Worm (Caenorhabditis elegans) whole organism, young adult: ENCODE data around the gene F18E3.11.

Experiments used
- B0035.1 ChIP-seq: sonication (generic microtip); optimal IDR thresholded peaks from 2 replicates; lab custom pipeline; 2016; ENCODE audit warnings: missing genetic modification characterization, mild to moderate bottlenecking, missing compliant biosample characterization, missing genotype, missing genetic modification reagents
- F37B4.10 ChIP-seq: fragments of 200-800 bp; sonication (Bioruptor generic); IDR thresholded peaks from 2 replicates; pipeline ENCODE4 v1.3.6; 2022; ENCODE audit warnings: missing genetic modification characterization, missing compliant biosample characterization
- F39B2.1 ChIP-seq: fragments of 200-800 bp; sonication (Bioruptor generic); IDR thresholded peaks from 2 replicates; pipeline ENCODE4 v1.3.6; 2022; ENCODE audit warnings: missing genetic modification reagents, missing genetic modification characterization, missing compliant biosample characterization
- Y79H2A.3 ChIP-seq: fragments of 200-800 bp; sonication (Bioruptor generic); conservative IDR thresholded peaks from 2 replicates; pipeline ENCODE4 v1.3.6; 2022; ENCODE audit warnings: missing genetic modification reagents, missing genetic modification characterization, missing compliant biosample characterization
- aptf-3 ChIP-seq: fragments of 200-800 bp; sonication (Bioruptor generic); IDR thresholded peaks from 2 replicates; pipeline ENCODE4 v1.3.6; 2022; ENCODE audit warnings: missing genetic modification characterization, missing compliant biosample characterization
- attf-3 ChIP-seq: fragments of 200-800 bp; sonication (Bioruptor generic); conservative IDR thresholded peaks from 2 replicates; pipeline ENCODE4 v1.3.6; 2022; ENCODE audit warnings: missing genetic modification reagents, missing genetic modification characterization, missing compliant biosample characterization
- bed-1 ChIP-seq: fragments of 200-800 bp; sonication (Bioruptor generic); IDR thresholded peaks from 2 replicates; pipeline ENCODE4 v1.3.6; 2022; ENCODE audit warnings: missing genetic modification reagents, missing genetic modification characterization, missing compliant biosample characterization
- ceh-100 ChIP-seq: fragments of 200-800 bp; sonication (Bioruptor generic); IDR thresholded peaks from 2 replicates; pipeline ENCODE4 v1.3.6; 2022; ENCODE audit warnings: missing genetic modification reagents, missing genetic modification characterization, missing compliant biosample characterization
- ceh-40 ChIP-seq: fragments of 200-800 bp; sonication (Bioruptor generic); IDR thresholded peaks from 2 replicates; pipeline ENCODE4 v1.3.6; 2022; ENCODE audit warnings: missing genetic modification characterization, missing compliant biosample characterization
- ceh-58 ChIP-seq: fragments of 200-800 bp; sonication (Bioruptor generic); IDR thresholded peaks from 2 replicates; pipeline ENCODE4 v1.3.6; 2022; ENCODE audit warnings: missing genetic modification characterization, missing compliant biosample characterization
- dox-1 ChIP-seq: fragments of 200-800 bp; sonication (Bioruptor generic); IDR thresholded peaks from 2 replicates; pipeline ENCODE4 v1.3.6; 2022; ENCODE audit warnings: missing genetic modification reagents, missing genetic modification characterization, missing compliant biosample characterization
- egl-44 ChIP-seq: fragments of 200-800 bp; sonication (Bioruptor generic); IDR thresholded peaks from 2 replicates; pipeline ENCODE4 v1.3.6; 2022; ENCODE audit warnings: missing genetic modification reagents, missing genetic modification characterization, missing compliant biosample characterization
- egrh-3 ChIP-seq: fragments of 200-800 bp; sonication (Bioruptor generic); IDR thresholded peaks from 2 replicates; pipeline ENCODE4 v1.3.6; 2022; ENCODE audit warnings: missing genetic modification reagents, missing genetic modification characterization, missing compliant biosample characterization
- ets-4 ChIP-seq: fragments of 200-800 bp; sonication (Bioruptor generic); optimal IDR thresholded peaks from 2 replicates; lab custom pipeline; 2018; ENCODE audit warnings: mild to moderate bottlenecking, missing genetic modification characterization, missing compliant biosample characterization
- gei-17 ChIP-seq: fragments of 200-800 bp; sonication (Bioruptor generic); optimal IDR thresholded peaks from 2 replicates; lab custom pipeline; 2018; ENCODE audit warnings: mild to moderate bottlenecking, missing genetic modification characterization, missing compliant biosample characterization
- him-1 ChIP-seq: sonication (generic microtip); optimal IDR thresholded peaks from 2 replicates; lab custom pipeline; 2016; ENCODE audit warnings: missing genotype, missing genetic modification reagents, missing genetic modification characterization, missing compliant biosample characterization
- hmg-20 ChIP-seq: fragments of 200-800 bp; sonication (Bioruptor generic); IDR thresholded peaks from 2 replicates; pipeline ENCODE4 v1.3.6; 2022; ENCODE audit warnings: missing genetic modification reagents, missing genetic modification characterization, missing compliant biosample characterization
- hsf-1 ChIP-seq: fragments of 200-800 bp; sonication (Bioruptor generic); IDR thresholded peaks from 2 replicates; pipeline ENCODE4 v1.3.6; 2022; ENCODE audit warnings: missing genetic modification reagents, missing genetic modification characterization, missing compliant biosample characterization
- lin-40 ChIP-seq: sonication (generic microtip); optimal IDR thresholded peaks from 2 replicates; lab custom pipeline; 2016; ENCODE audit warnings: missing genetic modification characterization, mild to moderate bottlenecking, missing compliant biosample characterization, missing genotype, missing genetic modification reagents
- lin-54 ChIP-seq: fragments of 200-800 bp; sonication (Bioruptor generic); optimal IDR thresholded peaks from 2 replicates; lab custom pipeline; 2018; ENCODE audit warnings: mild to moderate bottlenecking, missing genetic modification characterization, missing compliant biosample characterization
- lir-1 ChIP-seq: fragments of 200-800 bp; sonication (Bioruptor generic); conservative IDR thresholded peaks from 2 replicates; pipeline ENCODE4 v1.3.6; 2022; ENCODE audit warnings: missing genetic modification reagents, missing genetic modification characterization, missing compliant biosample characterization
- madf-3 ChIP-seq: fragments of 200-800 bp; sonication (Bioruptor generic); IDR thresholded peaks from 2 replicates; pipeline ENCODE4 v1.3.6; 2022; ENCODE audit warnings: missing genetic modification reagents, missing genetic modification characterization, missing compliant biosample characterization
- mcd-1 ChIP-seq: fragments of 200-800 bp; sonication (Bioruptor generic); IDR thresholded peaks from 2 replicates; pipeline ENCODE4 v1.3.6; 2022; ENCODE audit warnings: missing genetic modification reagents, missing genetic modification characterization, missing compliant biosample characterization
- nfyb-1 ChIP-seq: fragments of 200-800 bp; sonication (Bioruptor generic); IDR thresholded peaks from 2 replicates; pipeline ENCODE4 v1.3.6; 2022; ENCODE audit warnings: missing genetic modification reagents, missing genetic modification characterization, missing compliant biosample characterization
- pbrm-1 ChIP-seq: fragments of 200-800 bp; sonication (Bioruptor generic); IDR thresholded peaks from 2 replicates; pipeline ENCODE4 v1.3.6; 2022; ENCODE audit warnings: missing genetic modification reagents, missing genetic modification characterization, missing compliant biosample characterization
- repo-1 ChIP-seq: sonication (generic microtip); optimal IDR thresholded peaks from 2 replicates; lab custom pipeline; 2017; ENCODE audit warnings: mild to moderate bottlenecking, missing genetic modification characterization, missing compliant biosample characterization
- xnd-1 ChIP-seq: sonication (generic microtip); optimal IDR thresholded peaks from 2 replicates; lab custom pipeline; 2016; ENCODE audit warnings: missing genotype, missing genetic modification reagents, missing genetic modification characterization, missing compliant biosample characterization
- zim-3 ChIP-seq: sonication (generic microtip); optimal IDR thresholded peaks from 2 replicates; lab custom pipeline; 2017; ENCODE audit warnings: mild to moderate bottlenecking, missing genetic modification characterization, moderate library complexity, missing compliant biosample characterization
- ztf-26 ChIP-seq: sonication (generic microtip); optimal IDR thresholded peaks from 2 replicates; lab custom pipeline; 2017; ENCODE audit warnings: missing genetic modification characterization, missing compliant biosample characterization

Gene F18E3.11

ce11 chrV:7454236-7454635 lies 41.0 kb downstream of the F18E3.11 start, which contains the start of gene try-8:
TSS of gene try-8 (minus strand) at chrV:7454336.
- no peak for TF ChIP-seq gei-17 (GFP tag; lab: Kevin White, UChicago)

- TF ChIP-seq pbrm-1 (GFP tag; lab: Robert Waterston, UW) (no peak), F39B2.1 (GFP tag; lab: Robert Waterston, UW) (no peak), egrh-3 (GFP tag; lab: Robert Waterston, UW) (no peak), dox-1 (GFP tag; lab: Robert Waterston, UW) (no peak), madf-3 (GFP tag; lab: Robert Waterston, UW) (no peak), gei-17 (GFP tag; lab: Kevin White, UChicago) (no peak), ceh-40 (no peak), attf-3 (GFP tag; lab: Robert Waterston, UW) (no peak), aptf-3 (no peak), B0035.1 (no peak), ceh-58 (no peak), repo-1 (no peak), lin-54 (GFP tag; lab: Kevin White, UChicago) (no peak), lir-1 (no peak), zim-3 (no peak), egl-44 (GFP tag; lab: Robert Waterston, UW) (no peak), bed-1 (GFP tag; lab: Robert Waterston, UW) (no peak), nfyb-1 (GFP tag; lab: Robert Waterston, UW) (no peak)
Observed at ce11 chrV:7455008-7455407, 41.7 kb downstream of the F18E3.11 start, which contains the start of gene F25E5.2. TSS of gene F25E5.2 (plus strand) at chrV:7455308.

ce11 chrV:7460898-7461297 lies 47.6 kb downstream of the F18E3.11 start, which contains the start of gene srh-92:
TSS of gene srh-92 (minus strand) at chrV:7460998.
- TF ChIP-seq ztf-26 (no peak), egl-44 (GFP tag; lab: Robert Waterston, UW) (no peak), lin-40 (tag; lab: Kevin White, UChicago) (no peak), hmg-20 (GFP tag; lab: Robert Waterston, UW) (no peak), ceh-100 (GFP tag; lab: Robert Waterston, UW) (no peak), Y79H2A.3 (GFP tag; lab: Robert Waterston, UW) (no peak), ets-4 (no peak), mcd-1 (no peak), him-1 (tag; lab: Kevin White, UChicago) (no peak), xnd-1 (no peak), gei-17 (GFP tag; lab: Kevin White, UChicago) (no peak), hsf-1 (GFP tag; lab: Robert Waterston, UW) (no peak), F37B4.10 (GFP tag; lab: Robert Waterston, UW) (no peak)
